Fruit fly (Drosophila melanogaster): ENCODE data around the gene CG7166.

Gene CG7166

dm6 chr3L:21591247-21591646, 34.2 kb downstream of the CG7166 start:
- TF ChIP-seq CG7963 (GFP tag; IDR thresholded peaks at IDR 0.05; ENCODE audit: partially characterized antibody), result 0 out of 3 replicates have a peak, but pooled peaks have one; percentile 49
- TF ChIP-seq CG7357 (GFP tag; IDR thresholded peaks at IDR 0.05), result no peak
- peak; percentile 8 for TF ChIP-seq HLHmδ (GFP tag; optimal IDR thresholded peaks at IDR 0.05)

- no peak for TF ChIP-seq Usf (GFP tag; optimal IDR thresholded peaks at IDR 0.05)
- TF ChIP-seq CG17829 (tag; optimal IDR thresholded peaks at IDR 0.05), result no peak
- TF ChIP-seq vnd (GFP tag; IDR thresholded peaks at IDR 0.05; ENCODE audit: partially characterized antibody), result 0 out of 3 replicates have a peak, but pooled peaks have one; percentile 20
- no peak for TF ChIP-seq Side (GFP tag; optimal IDR thresholded peaks at IDR 0.05)
Observed at dm6 chr3L:21586528-21586927, 38.9 kb downstream of the CG7166 start, which contains the start of gene TfAP-2. Gene TfAP-2, plus strand, starts transcription at chr3L:21586828.

- TF ChIP-seq Max (GFP tag; optimal IDR thresholded peaks at IDR 0.05) (no peak), lmd (GFP tag; IDR thresholded peaks at IDR 0.05) (no peak), Mad (GFP tag; optimal IDR thresholded peaks at IDR 0.05) (no peak), CG10543 (GFP tag; optimal IDR thresholded peaks at IDR 0.05) (no peak), fd64A (GFP tag; optimal IDR thresholded peaks at IDR 0.05) (no peak), Lhr (GFP tag; optimal IDR thresholded peaks at IDR 0.05) (no peak), psq (GFP tag; optimal IDR thresholded peaks at IDR 0.05) (no peak), Eip74EF (GFP tag; optimal IDR thresholded peaks at IDR 0.05) (no peak), nmo (GFP tag; optimal IDR thresholded peaks at IDR 0.05) (peak; percentile 5), chif (GFP tag; optimal IDR thresholded peaks at IDR 0.05) (peak in 1 of 2 experiments; percentile 14), CG4707 (GFP tag; optimal IDR thresholded peaks at IDR 0.05) (no peak), ham (GFP tag; IDR thresholded peaks at IDR 0.05) (no peak), CG13287 (GFP tag; IDR thresholded peaks at IDR 0.05; ENCODE audit: partially characterized antibody) (no peak), CG3847 (GFP tag; IDR thresholded peaks at IDR 0.05) (no peak), dpn (GFP tag; optimal IDR thresholded peaks at IDR 0.05) (no peak), Atf6 (GFP tag; IDR thresholded peaks at IDR 0.05) (no peak), Dek (tag; optimal IDR thresholded peaks at IDR 0.05) (no peak), disco-r (GFP tag; optimal IDR thresholded peaks at IDR 0.05) (no peak), lov (optimal IDR thresholded peaks at IDR 0.05) (no peak), lov (GFP tag; IDR thresholded peaks at IDR 0.05) (no peak), Fer2 (tag; optimal IDR thresholded peaks at IDR 0.05) (no peak), CG2120 (GFP tag; optimal IDR thresholded peaks at IDR 0.05) (no peak), CG30020 (tag; optimal IDR thresholded peaks at IDR 0.05) (no peak), btn (GFP tag; optimal IDR thresholded peaks at IDR 0.05) (no peak), D (optimal IDR thresholded peaks at IDR 0.05) (no peak), D (GFP tag; optimal IDR thresholded peaks at IDR 0.05) (peak; percentile 1), CG34422 (GFP tag; IDR thresholded peaks at IDR 0.05) (no peak), CG4854 (GFP tag; optimal IDR thresholded peaks at IDR 0.05) (no peak), CG15514 (GFP tag; optimal IDR thresholded peaks at IDR 0.05) (no peak), Dref (GFP tag; IDR thresholded peaks at IDR 0.05) (no peak), trem (tag; optimal IDR thresholded peaks at IDR 0.05) (peak; percentile 12), ro (GFP tag; IDR thresholded peaks at IDR 0.05) (no peak), Pdp1 (GFP tag; optimal IDR thresholded peaks at IDR 0.05) (peak in 1 of 2 experiments; percentile 22), CG7987 (GFP tag; optimal IDR thresholded peaks at IDR 0.05) (no peak), HLH4C (GFP tag; IDR thresholded peaks at IDR 0.05; ENCODE audit: partially characterized antibody) (no peak), CG32767 (GFP tag; IDR thresholded peaks at IDR 0.05) (0 out of 2 replicates have a peak, but pooled peaks have one; percentile 17), CG18619 (GFP tag; optimal IDR thresholded peaks at IDR 0.05) (no peak), CG1792 (GFP tag; optimal IDR thresholded peaks at IDR 0.05) (no peak), CG12236 (GFP tag; optimal IDR thresholded peaks at IDR 0.05) (no peak), pho (GFP tag; optimal IDR thresholded peaks at IDR 0.05) (no peak), CG8765 (GFP tag; IDR thresholded peaks at IDR 0.05) (no peak)
Observed at dm6 chr3L:21585397-21585796, 40.0 kb downstream of the CG7166 start.

All from whole organism, embryonic.